Fruit fly (Drosophila melanogaster) whole organism, embryonic: ENCODE data around the gene CG10376.

Experiments used
- Aef1 ChIP-seq: fragments of 200-800 bp; sonication (Bioruptor generic); IDR thresholded peaks from 3 replicates; pipeline ENCODE4 v1.3.6; 2022; ENCODE audit warnings: missing biosample characterization, missing genetic modification characterization
- Bgb ChIP-seq: fragments of 200-800 bp; sonication (Bioruptor generic); IDR thresholded peaks from 2 replicates; pipeline ENCODE4 v1.3.6; 2022; ENCODE audit warnings: missing biosample characterization, missing genetic modification characterization; ENCODE audit not compliant: partially characterized antibody
- C15 ChIP-seq: fragments of 200-800 bp; sonication (Bioruptor generic); IDR thresholded peaks from 3 replicates; pipeline ENCODE4 v1.3.6; 2022; ENCODE audit warnings: missing biosample characterization, missing genetic modification characterization
- CG10147 ChIP-seq: fragments of 200-800 bp; sonication (Bioruptor generic); optimal IDR thresholded peaks from 2 replicates; lab custom pipeline; 2019; ENCODE audit warnings: missing biosample characterization, mild to moderate bottlenecking, missing genetic modification characterization, moderate library complexity
- CG10267 ChIP-seq: fragments of 200-800 bp; sonication (Bioruptor generic); optimal IDR thresholded peaks from 2 replicates; lab custom pipeline; 2018; ENCODE audit warnings: missing biosample characterization, mild to moderate bottlenecking, missing genetic modification characterization, moderate library complexity
- CG11504 ChIP-seq: fragments of 200-800 bp; sonication (Bioruptor generic); optimal IDR thresholded peaks from 3 replicates; lab custom pipeline; 2019; ENCODE audit warnings: missing biosample characterization, mild to moderate bottlenecking, missing genetic modification characterization, moderate library complexity
- CG12219 ChIP-seq: fragments of 200-800 bp; sonication (Bioruptor generic); optimal IDR thresholded peaks from 3 replicates; lab custom pipeline; 2018; ENCODE audit warnings: missing biosample characterization, mild to moderate bottlenecking, missing genetic modification characterization
- CG13287 ChIP-seq: fragments of 200-800 bp; sonication (Bioruptor generic); IDR thresholded peaks from 2 replicates; pipeline ENCODE4 v1.3.6; 2022; ENCODE audit warnings: missing biosample characterization, missing genetic modification characterization; ENCODE audit not compliant: partially characterized antibody
- CG2678 ChIP-seq: fragments of 200-800 bp; sonication (Bioruptor generic); optimal IDR thresholded peaks from 3 replicates; lab custom pipeline; 2019; ENCODE audit warnings: missing biosample characterization, mild to moderate bottlenecking, missing genetic modification characterization, moderate library complexity
- CG33557 ChIP-seq: fragments of 200-800 bp; sonication (Bioruptor generic); optimal IDR thresholded peaks from 2 replicates; lab custom pipeline; 2019; ENCODE audit warnings: missing biosample characterization, mild to moderate bottlenecking, missing genetic modification characterization, moderate library complexity
- CG6813 ChIP-seq: fragments of 200-800 bp; sonication (Bioruptor generic); optimal IDR thresholded peaks from 2 replicates; lab custom pipeline; 2017; ENCODE audit warnings: missing biosample characterization, missing genetic modification characterization, mild to moderate bottlenecking, moderate library complexity, missing genetic modification reagents
- CG6854 ChIP-seq: fragments of 200-800 bp; sonication (Bioruptor generic); optimal IDR thresholded peaks from 3 replicates; lab custom pipeline; 2017; ENCODE audit warnings: missing biosample characterization, mild to moderate bottlenecking, missing genetic modification characterization
- CG7987 ChIP-seq: fragments of 200-800 bp; sonication (Bioruptor generic); optimal IDR thresholded peaks from 2 replicates; lab custom pipeline; 2018; ENCODE audit warnings: missing biosample characterization, mild to moderate bottlenecking, missing genetic modification characterization, moderate library complexity
- CG8089 ChIP-seq: fragments of 200-800 bp; sonication (Bioruptor generic); optimal IDR thresholded peaks from 3 replicates; lab custom pipeline; 2016; ENCODE audit warnings: missing biosample characterization, missing genetic modification characterization
- CG8290 ChIP-seq, 3 experiments: fragments of 200-800 bp; sonication (Bioruptor generic); optimal IDR thresholded peaks; 2 replicates each; lab custom pipeline; 2016 to 2019; ENCODE audit warnings: missing biosample characterization in 3 of 3, missing genetic modification characterization in 3 of 3, mild to moderate bottlenecking in 2 of 3, moderate library complexity in 1 of 3
- Camta ChIP-seq: fragments of 200-800 bp; sonication (Bioruptor generic); optimal IDR thresholded peaks from 2 replicates; lab custom pipeline; 2016; ENCODE audit warnings: missing biosample characterization, missing genetic modification characterization
- CoRest ChIP-seq: fragments of 200-800 bp; sonication (Bioruptor generic); optimal IDR thresholded peaks from 3 replicates; lab custom pipeline; 2018; ENCODE audit warnings: missing biosample characterization, mild to moderate bottlenecking, missing genetic modification characterization, moderate library complexity
- Doc3 ChIP-seq: fragments of 200-800 bp; sonication (Bioruptor generic); IDR thresholded peaks from 3 replicates; pipeline ENCODE4 v1.3.6; 2022; ENCODE audit warnings: missing biosample characterization, missing genetic modification characterization; ENCODE audit not compliant: partially characterized antibody
- Drgx ChIP-seq: fragments of 200-800 bp; sonication (Bioruptor generic); IDR thresholded peaks from 2 replicates; pipeline ENCODE4 v1.3.6; 2022; ENCODE audit warnings: missing biosample characterization, missing genetic modification characterization
- Fer3 ChIP-seq: fragments of 200-800 bp; sonication (Bioruptor generic); optimal IDR thresholded peaks from 2 replicates; lab custom pipeline; 2018; ENCODE audit warnings: missing biosample characterization, mild to moderate bottlenecking, missing genetic modification characterization, moderate library complexity
- HLH54F ChIP-seq: fragments of 200-800 bp; sonication (Bioruptor generic); optimal IDR thresholded peaks from 3 replicates; lab custom pipeline; 2016; ENCODE audit warnings: missing biosample characterization, missing genetic modification characterization
- NK7.1 ChIP-seq: fragments of 200-800 bp; sonication (Bioruptor generic); optimal IDR thresholded peaks from 3 replicates; lab custom pipeline; 2016; ENCODE audit warnings: missing biosample characterization, missing genetic modification characterization
- Neu2 ChIP-seq: fragments of 200-800 bp; sonication (Bioruptor generic); optimal IDR thresholded peaks from 3 replicates; lab custom pipeline; 2016; ENCODE audit warnings: missing biosample characterization, missing genetic modification characterization, borderline replicate concordance
- Pdp1 ChIP-seq, 2 experiments: fragments of 200-800 bp; sonication (Bioruptor generic); optimal IDR thresholded peaks; 3 replicates each; lab custom pipeline; 2016; ENCODE audit warnings: missing biosample characterization in 2 of 2, missing genetic modification characterization in 2 of 2, mild to moderate bottlenecking in 1 of 2, moderate library complexity in 1 of 2
- Rfx ChIP-seq: fragments of 200-800 bp; sonication (Bioruptor generic); IDR thresholded peaks from 2 replicates; pipeline ENCODE4 v1.3.6; 2022; ENCODE audit warnings: missing biosample characterization, missing genetic modification characterization
- Spps ChIP-seq: fragments of 200-800 bp; sonication (Bioruptor generic); optimal IDR thresholded peaks from 2 replicates; lab custom pipeline; 2018; ENCODE audit warnings: missing biosample characterization, mild to moderate bottlenecking, missing genetic modification characterization
- Sry-δ ChIP-seq: fragments of 200-800 bp; sonication (Bioruptor generic); optimal IDR thresholded peaks from 2 replicates; lab custom pipeline; 2016; ENCODE audit warnings: missing biosample characterization, missing genetic modification characterization
- bab2 ChIP-seq: fragments of 200-800 bp; sonication (Bioruptor generic); optimal IDR thresholded peaks from 2 replicates; lab custom pipeline; 2016; ENCODE audit warnings: missing biosample characterization, missing genetic modification characterization
- bcd ChIP-seq: fragments of 200-800 bp; sonication (Bioruptor generic); optimal IDR thresholded peaks from 2 replicates; lab custom pipeline; 2017; ENCODE audit warnings: missing biosample characterization, mild to moderate bottlenecking, missing genetic modification characterization
- dysf ChIP-seq: fragments of 200-800 bp; sonication (Bioruptor generic); IDR thresholded peaks from 3 replicates; pipeline ENCODE4 v1.3.6; 2022; ENCODE audit warnings: missing biosample characterization, missing genetic modification characterization
- en ChIP-seq: fragments of 200-800 bp; sonication (Bioruptor generic); optimal IDR thresholded peaks from 2 replicates; lab custom pipeline; 2016; ENCODE audit warnings: missing biosample characterization, missing genetic modification characterization
- esg ChIP-seq: fragments of 200-800 bp; sonication (Bioruptor generic); conservative IDR thresholded peaks from 2 replicates; pipeline ENCODE4 v1.3.6; 2022; ENCODE audit warnings: missing biosample characterization, missing genetic modification characterization
- eyg ChIP-seq: fragments of 200-800 bp; sonication (Bioruptor generic); optimal IDR thresholded peaks from 3 replicates; lab custom pipeline; 2016; ENCODE audit warnings: missing biosample characterization, missing genetic modification characterization
- fd3F ChIP-seq: fragments of 200-800 bp; sonication (Bioruptor generic); optimal IDR thresholded peaks from 2 replicates; lab custom pipeline; 2018; ENCODE audit warnings: missing biosample characterization, mild to moderate bottlenecking, missing genetic modification characterization, moderate library complexity
- fd64A ChIP-seq: fragments of 200-800 bp; sonication (Bioruptor generic); optimal IDR thresholded peaks from 3 replicates; lab custom pipeline; 2018; ENCODE audit warnings: missing biosample characterization, mild to moderate bottlenecking, missing genetic modification characterization
- gsb-n ChIP-seq: fragments of 200-800 bp; sonication (Bioruptor generic); optimal IDR thresholded peaks from 3 replicates; lab custom pipeline; 2018; ENCODE audit warnings: missing biosample characterization, mild to moderate bottlenecking, missing genetic modification characterization
- ham ChIP-seq: fragments of 200-800 bp; sonication (Bioruptor generic); IDR thresholded peaks from 2 replicates; pipeline ENCODE4 v1.3.6; 2022; ENCODE audit warnings: missing biosample characterization, missing genetic modification characterization
- jumu ChIP-seq: fragments of 200-800 bp; sonication (Bioruptor generic); optimal IDR thresholded peaks from 3 replicates; lab custom pipeline; 2016; ENCODE audit warnings: missing biosample characterization, missing genetic modification characterization
- kah ChIP-seq: fragments of 200-800 bp; sonication (Bioruptor generic); optimal IDR thresholded peaks from 2 replicates; lab custom pipeline; 2018; ENCODE audit warnings: missing biosample characterization, mild to moderate bottlenecking, missing genetic modification characterization
- pb ChIP-seq: fragments of 200-800 bp; sonication (Bioruptor generic); optimal IDR thresholded peaks from 3 replicates; lab custom pipeline; 2016; ENCODE audit warnings: missing biosample characterization, missing genetic modification characterization
- phol ChIP-seq: fragments of 200-800 bp; sonication (Bioruptor generic); optimal IDR thresholded peaks from 3 replicates; lab custom pipeline; 2018; ENCODE audit warnings: missing biosample characterization, mild to moderate bottlenecking, missing genetic modification characterization, moderate library complexity
- ro ChIP-seq: fragments of 200-800 bp; sonication (Bioruptor generic); IDR thresholded peaks from 2 replicates; pipeline ENCODE4 v1.3.6; 2022; ENCODE audit warnings: missing biosample characterization, missing genetic modification characterization
- salm ChIP-seq: fragments of 200-800 bp; sonication (Bioruptor generic); optimal IDR thresholded peaks from 2 replicates; lab custom pipeline; 2018; ENCODE audit warnings: missing biosample characterization, mild to moderate bottlenecking, missing genetic modification characterization
- slbo ChIP-seq: fragments of 200-800 bp; sonication (Bioruptor generic); IDR thresholded peaks from 2 replicates; pipeline ENCODE4 v1.3.6; 2022; ENCODE audit warnings: missing biosample characterization, missing genetic modification characterization

Gene CG10376

dm6 chr2L:18702721-18703488 lies at the start of gene CG10376, which contains the start of gene CG10343 (continued):
- peak; percentile 54 for TF ChIP-seq kah
- peak; percentile 70 for TF ChIP-seq salm (tag; lab: Kevin White, UChicago)
- peak; percentile 89 for TF ChIP-seq bcd (GFP tag; lab: Kevin White, UChicago)
- peak; percentile 78 for TF ChIP-seq Aef1 (GFP tag; lab: Robert Waterston, UW)
- peak; percentile 90 for TF ChIP-seq fd3F (GFP tag; lab: Kevin White, UChicago)
- peak; percentile 87 for TF ChIP-seq Fer3
- no peak for TF ChIP-seq ham
- peak; percentile 30 for TF ChIP-seq Camta (GFP tag; lab: Kevin White, UChicago)
- peak; percentile 97 for TF ChIP-seq CoRest (tag; lab: Kevin White, UChicago)
- TF ChIP-seq fd64A (GFP tag; lab: Kevin White, UChicago): no peak
- TF ChIP-seq Spps (tag; lab: Kevin White, UChicago): peak; percentile 72
- TF ChIP-seq CG10267 (tag; lab: Kevin White, UChicago): peak; percentile 85
- peak; percentile 55; the same call in 1 of the 2 replicates for TF ChIP-seq Bgb (GFP tag; lab: Robert Waterston, UW)
- peak; percentile 91 for TF ChIP-seq CG11504 (tag; lab: Kevin White, UChicago)
- no peak; the same call in 2 of the 3 replicates for TF ChIP-seq C15
- no peak for TF ChIP-seq pb (GFP tag; lab: Kevin White, UChicago)
- peak; percentile 88 for TF ChIP-seq Rfx (GFP tag; lab: Robert Waterston, UW)
- TF ChIP-seq NK7.1 (GFP tag; lab: Kevin White, UChicago): no peak
- peak; percentile 90 for TF ChIP-seq gsb-n (tag; lab: Kevin White, UChicago)
- peak; percentile 58 for TF ChIP-seq CG7987 (GFP tag; lab: Kevin White, UChicago)
- TF ChIP-seq Drgx: peak; percentile 76; the same call in 1 of the 2 replicates
- peak; percentile 22 for TF ChIP-seq jumu (GFP tag; lab: Kevin White, UChicago)
- TF ChIP-seq dysf (GFP tag; lab: Robert Waterston, UW): peak; percentile 93
- peak; percentile 85 for TF ChIP-seq esg
- TF ChIP-seq CG13287 (GFP tag; lab: Robert Waterston, UW): no peak; the same call in 1 of the 2 replicates
- TF ChIP-seq CG2678: peak; percentile 94
- TF ChIP-seq en (GFP tag; lab: Kevin White, UChicago): no peak
- no peak for TF ChIP-seq CG6854 (GFP tag; lab: Kevin White, UChicago)
- TF ChIP-seq CG33557 (GFP tag; lab: Kevin White, UChicago): peak; percentile 90
- peak; percentile 59 for TF ChIP-seq ro (GFP tag; lab: Robert Waterston, UW)
- peak; percentile 11 for TF ChIP-seq CG6813 (GFP tag; lab: Kevin White, UChicago)
- peak; percentile 19 for TF ChIP-seq Sry-δ (GFP tag; lab: Kevin White, UChicago)
- no peak for TF ChIP-seq Doc3 (GFP tag; lab: Robert Waterston, UW)
- TF ChIP-seq CG8089 (GFP tag; lab: Kevin White, UChicago): no peak
- peak; percentile 28 to 71 for TF ChIP-seq Pdp1 (GFP tag; optimal IDR thresholded peaks at IDR 0.05; lab: Kevin White, UChicago)
- TF ChIP-seq CG8290 (GFP tag; optimal IDR thresholded peaks at IDR 0.05; lab: Kevin White, UChicago): peak; percentile 69
- TF ChIP-seq CG8290 (tag; optimal IDR thresholded peaks at IDR 0.05; lab: Kevin White, UChicago): peak in 1 of 2 experiments; percentile 45
- TF ChIP-seq CG12219 (GFP tag; lab: Kevin White, UChicago): peak; percentile 4
- peak; percentile 46 for TF ChIP-seq bab2
- peak; percentile 58 for TF ChIP-seq HLH54F (GFP tag; lab: Kevin White, UChicago)
- TF ChIP-seq CG10147 (GFP tag; lab: Kevin White, UChicago): peak; percentile 90
- TF ChIP-seq Neu2: no peak
- TF ChIP-seq phol (tag; lab: Kevin White, UChicago): peak; percentile 96
- no peak for TF ChIP-seq eyg (GFP tag; lab: Kevin White, UChicago)
- peak; percentile 93 for TF ChIP-seq slbo (GFP tag; lab: Robert Waterston, UW)
